Fruit fly (Drosophila melanogaster): ENCODE results near the gene scrt.

The scrt gene

dm6 chr3L:3960877-3961417 is 22.7 kb upstream of the scrt start:
- no peak for TF ChIP-seq psq (GFP tag; optimal IDR thresholded peaks at IDR 0.05)
- TF ChIP-seq ey (GFP tag; optimal IDR thresholded peaks at IDR 0.05): no peak
- no peak for TF ChIP-seq CrebA (GFP tag; optimal IDR thresholded peaks at IDR 0.05; ENCODE audit: borderline replicate concordance)
- TF ChIP-seq pan (optimal IDR thresholded peaks at IDR 0.05): no peak
- no peak for TF ChIP-seq h (GFP tag; optimal IDR thresholded peaks at IDR 0.05)
- no peak for TF ChIP-seq Hnf4 (GFP tag; optimal IDR thresholded peaks at IDR 0.05)
- no peak for TF ChIP-seq Sp1 (GFP tag; optimal IDR thresholded peaks at IDR 0.05)
- no peak for TF ChIP-seq OdsH (GFP tag; optimal IDR thresholded peaks at IDR 0.05)
- TF ChIP-seq sv (GFP tag; optimal IDR thresholded peaks at IDR 0.05): no peak
- TF ChIP-seq Jra (GFP tag; optimal IDR thresholded peaks at IDR 0.05): no peak
- TF ChIP-seq CG9705 (GFP tag; optimal IDR thresholded peaks at IDR 0.05): no peak
- TF ChIP-seq Hr78 (GFP tag; optimal IDR thresholded peaks at IDR 0.05): no peak
- TF ChIP-seq Vsx2 (GFP tag; optimal IDR thresholded peaks at IDR 0.05; ENCODE audit: partially characterized antibody): no peak
- TF ChIP-seq Mio (GFP tag; optimal IDR thresholded peaks at IDR 0.05): no peak
- no peak for TF ChIP-seq dsf (GFP tag; optimal IDR thresholded peaks at IDR 0.05; ENCODE audit: borderline replicate concordance)
- TF ChIP-seq sage (GFP tag; optimal IDR thresholded peaks at IDR 0.05): no peak
- no peak for TF ChIP-seq brk (GFP tag; optimal IDR thresholded peaks at IDR 0.05)
- TF ChIP-seq jim (GFP tag; optimal IDR thresholded peaks at IDR 0.05): no peak

DNA sequence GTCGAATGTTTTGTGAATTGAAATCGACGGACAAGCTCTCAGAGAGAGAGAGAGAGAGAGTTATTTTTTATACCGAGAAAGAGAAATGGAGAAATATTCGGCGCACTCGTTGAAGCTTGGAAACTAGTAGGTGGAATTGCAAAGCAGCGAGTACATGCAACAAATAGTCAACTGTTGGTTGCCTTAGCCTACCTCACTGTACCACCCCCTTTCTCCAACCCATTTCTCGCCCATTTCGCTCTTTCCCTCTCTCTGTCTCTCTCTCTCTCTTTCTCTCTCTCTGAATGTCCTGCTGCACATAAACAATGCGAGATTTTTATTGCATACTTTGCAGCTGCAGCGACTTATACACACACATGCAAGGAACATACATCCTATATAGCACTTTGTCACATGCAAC is 19.7 kb upstream of the scrt start:
- TF ChIP-seq dsf (GFP tag; optimal IDR thresholded peaks at IDR 0.05; ENCODE audit: borderline replicate concordance): no peak
- TF ChIP-seq dl (GFP tag; optimal IDR thresholded peaks at IDR 0.05; ENCODE audit: insufficient read depth in 1 of 2, partially characterized antibody in 2 of 2): peak in 1 of 2 experiments; percentile 4
- TF ChIP-seq Dif (GFP tag; optimal IDR thresholded peaks at IDR 0.05; ENCODE audit: partially characterized antibody): peak; percentile 25

DNA sequence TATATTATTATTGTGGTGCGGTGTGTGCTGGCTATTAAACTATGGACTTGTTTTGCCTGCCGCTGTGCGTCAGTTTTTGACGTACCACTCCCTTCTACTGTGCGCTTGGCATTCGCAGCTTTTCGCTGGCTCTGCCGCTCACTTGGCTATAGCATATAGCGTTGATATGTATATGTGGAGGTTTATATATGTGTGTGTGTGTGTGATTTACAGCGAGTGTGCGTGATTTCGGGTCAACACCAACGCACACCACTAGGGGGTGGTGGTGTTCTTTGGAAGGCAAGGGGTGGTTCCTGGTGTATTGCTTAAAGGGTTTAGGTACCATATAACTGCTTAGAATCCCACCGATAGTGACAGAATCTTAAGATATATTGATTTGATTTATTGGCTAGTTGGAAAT is 19.0 kb upstream of the scrt start, which contains the start of gene CG12605:
Gene CG12605, minus strand, starts transcription at position 101 of the 400 bp plus-strand sequence.
- TF ChIP-seq N (GFP tag; optimal IDR thresholded peaks at IDR 0.05): no peak
- TF ChIP-seq tai (GFP tag; optimal IDR thresholded peaks at IDR 0.05): no peak
- no peak for TF ChIP-seq Abd-B (GFP tag; optimal IDR thresholded peaks at IDR 0.05)

- no peak for TF ChIP-seq tai (GFP tag; optimal IDR thresholded peaks at IDR 0.05)
- TF ChIP-seq woc (GFP tag; optimal IDR thresholded peaks at IDR 0.05): no peak
- TF ChIP-seq dmrt93B (GFP tag; optimal IDR thresholded peaks at IDR 0.05): no peak
- TF ChIP-seq Hr83 (GFP tag; optimal IDR thresholded peaks at IDR 0.05; ENCODE audit: poor library complexity, severe bottlenecking): no peak
- no peak for TF ChIP-seq GATAd (GFP tag; optimal IDR thresholded peaks at IDR 0.05)
- TF ChIP-seq fru (GFP tag; optimal IDR thresholded peaks at IDR 0.05): no peak
- no peak for TF ChIP-seq Vsx2 (GFP tag; optimal IDR thresholded peaks at IDR 0.05; ENCODE audit: partially characterized antibody)
- no peak for TF ChIP-seq Mio (GFP tag; optimal IDR thresholded peaks at IDR 0.05)
- TF ChIP-seq pan (optimal IDR thresholded peaks at IDR 0.05): no peak
- no peak for TF ChIP-seq dl (GFP tag; optimal IDR thresholded peaks at IDR 0.05; ENCODE audit: insufficient read depth in 1 of 2, partially characterized antibody in 2 of 2)
- TF ChIP-seq Hnf4 (GFP tag; optimal IDR thresholded peaks at IDR 0.05): no peak
- no peak for TF ChIP-seq lola (GFP tag; optimal IDR thresholded peaks at IDR 0.05)
- TF ChIP-seq br (GFP tag; optimal IDR thresholded peaks at IDR 0.05): no peak
- no peak for TF ChIP-seq N (GFP tag; optimal IDR thresholded peaks at IDR 0.05)
- TF ChIP-seq HLH106 (tag; optimal IDR thresholded peaks at IDR 0.05): no peak
- TF ChIP-seq brk (GFP tag; optimal IDR thresholded peaks at IDR 0.05): no peak
- no peak for TF ChIP-seq OdsH (GFP tag; optimal IDR thresholded peaks at IDR 0.05)
- no peak for TF ChIP-seq dsf (GFP tag; optimal IDR thresholded peaks at IDR 0.05; ENCODE audit: borderline replicate concordance)
Measured at dm6 chr3L:3965102-3965501, 18.6 kb upstream of the scrt start.

DNA sequence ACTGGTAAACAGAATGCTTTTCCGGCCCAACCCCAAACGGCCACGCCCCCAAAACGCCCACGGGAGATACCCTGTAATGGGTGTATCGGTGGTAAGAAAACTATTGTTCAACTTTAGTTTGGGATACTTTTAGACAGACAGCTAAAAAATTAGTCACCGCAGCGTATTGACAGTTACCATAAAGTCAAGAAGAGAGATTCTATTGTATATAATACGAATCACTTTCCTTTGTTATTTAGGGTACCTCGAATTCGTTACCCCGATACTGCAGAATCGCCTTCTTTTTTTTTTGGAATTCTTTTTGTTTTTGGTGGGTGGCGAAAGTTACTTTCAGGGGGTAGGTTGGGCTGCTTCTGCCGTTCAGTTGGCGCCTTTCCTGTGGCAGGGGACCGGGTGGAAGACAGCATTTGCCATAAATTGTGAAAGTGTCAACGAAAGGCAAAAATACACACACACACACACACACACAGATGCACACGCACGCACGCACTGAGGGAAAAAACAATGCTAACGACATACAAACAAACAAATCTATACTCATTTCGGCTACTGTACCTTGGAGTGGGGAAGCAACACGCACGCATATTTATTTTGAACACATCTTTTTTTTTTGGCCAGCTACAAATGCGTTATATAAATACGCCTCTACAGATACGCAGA is 13.2 kb upstream of the scrt start:
- TF ChIP-seq sv (GFP tag; optimal IDR thresholded peaks at IDR 0.05): peak; percentile 6
- TF ChIP-seq dl (GFP tag; optimal IDR thresholded peaks at IDR 0.05; ENCODE audit: insufficient read depth in 1 of 2, partially characterized antibody in 2 of 2): no peak
- TF ChIP-seq Dfd (GFP tag; optimal IDR thresholded peaks at IDR 0.05): peak; percentile 53
